Fruit fly (Drosophila melanogaster) whole organism, embryonic: ENCODE results near the gene CG8851.

ENCODE experiments used
- Aef1 ChIP-seq: fragments of 200-800 bp; sonication (Bioruptor generic); IDR thresholded peaks from 3 replicates; pipeline ENCODE4 v1.3.6; 2022; ENCODE audit warnings: missing biosample characterization, missing genetic modification characterization
- Antp ChIP-seq: fragments of 200-800 bp; sonication (Bioruptor generic); optimal IDR thresholded peaks from 3 replicates; lab custom pipeline; 2016; ENCODE audit warnings: missing biosample characterization, missing genetic modification characterization
- C15 ChIP-seq: fragments of 200-800 bp; sonication (Bioruptor generic); IDR thresholded peaks from 3 replicates; pipeline ENCODE4 v1.3.6; 2022; ENCODE audit warnings: missing biosample characterization, missing genetic modification characterization
- CG10147 ChIP-seq: fragments of 200-800 bp; sonication (Bioruptor generic); optimal IDR thresholded peaks from 2 replicates; lab custom pipeline; 2019; ENCODE audit warnings: missing biosample characterization, mild to moderate bottlenecking, missing genetic modification characterization, moderate library complexity
- CG11398 ChIP-seq: fragments of 200-800 bp; sonication (Bioruptor generic); optimal IDR thresholded peaks from 2 replicates; lab custom pipeline; 2016; ENCODE audit warnings: missing biosample characterization, missing genetic modification characterization
- CG12236 ChIP-seq: fragments of 200-800 bp; sonication (Bioruptor generic); optimal IDR thresholded peaks from 2 replicates; lab custom pipeline; 2016; ENCODE audit warnings: missing biosample characterization, missing genetic modification characterization
- CG13775 ChIP-seq: fragments of 200-800 bp; sonication (Bioruptor generic); optimal IDR thresholded peaks from 3 replicates; lab custom pipeline; 2017; ENCODE audit warnings: missing biosample characterization, mild to moderate bottlenecking, missing genetic modification characterization
- CG14014 ChIP-seq: fragments of 200-800 bp; sonication (Bioruptor generic); IDR thresholded peaks from 2 replicates; pipeline ENCODE4 v1.3.6; 2022; ENCODE audit warnings: missing biosample characterization, missing genetic modification characterization
- CG15073 ChIP-seq: fragments of 200-800 bp; sonication (Bioruptor generic); optimal IDR thresholded peaks from 2 replicates; lab custom pipeline; 2016; ENCODE audit warnings: missing biosample characterization, missing genetic modification characterization
- CG15601 ChIP-seq: fragments of 200-800 bp; sonication (Bioruptor generic); optimal IDR thresholded peaks from 3 replicates; lab custom pipeline; 2019; ENCODE audit warnings: missing biosample characterization, mild to moderate bottlenecking, missing genetic modification characterization, moderate library complexity
- CG17829 ChIP-seq: fragments of 200-800 bp; optimal IDR thresholded peaks from 2 replicates; lab custom pipeline; 2019; ENCODE audit warnings: missing biosample characterization, mild to moderate bottlenecking, missing genetic modification characterization, moderate library complexity
- CG18476 ChIP-seq: fragments of 200-800 bp; sonication (Bioruptor generic); optimal IDR thresholded peaks from 2 replicates; lab custom pipeline; 2016; ENCODE audit warnings: missing biosample characterization, mild to moderate bottlenecking, missing genetic modification characterization
- CG2116 ChIP-seq: fragments of 200-800 bp; sonication (Bioruptor generic); optimal IDR thresholded peaks from 3 replicates; lab custom pipeline; 2018; ENCODE audit warnings: missing biosample characterization, mild to moderate bottlenecking, missing genetic modification characterization
- CG2678 ChIP-seq: fragments of 200-800 bp; sonication (Bioruptor generic); optimal IDR thresholded peaks from 3 replicates; lab custom pipeline; 2019; ENCODE audit warnings: missing biosample characterization, mild to moderate bottlenecking, missing genetic modification characterization, moderate library complexity
- CG3163 ChIP-seq: fragments of 200-800 bp; sonication (Bioruptor generic); optimal IDR thresholded peaks from 3 replicates; lab custom pipeline; 2016; ENCODE audit warnings: missing biosample characterization, missing genetic modification characterization
- CG3281 ChIP-seq: fragments of 200-800 bp; sonication (Bioruptor generic); optimal IDR thresholded peaks from 3 replicates; lab custom pipeline; 2017; ENCODE audit warnings: missing biosample characterization, mild to moderate bottlenecking, missing genetic modification characterization
- CG7963 ChIP-seq: fragments of 200-800 bp; sonication (Bioruptor generic); IDR thresholded peaks from 3 replicates; pipeline ENCODE4 v1.3.6; 2022; ENCODE audit warnings: missing biosample characterization, missing genetic modification characterization; ENCODE audit not compliant: partially characterized antibody
- CG8388 ChIP-seq: fragments of 200-800 bp; sonication (Bioruptor generic); optimal IDR thresholded peaks from 2 replicates; lab custom pipeline; 2019; ENCODE audit warnings: missing biosample characterization, mild to moderate bottlenecking, missing genetic modification characterization, moderate library complexity
- Deaf1 ChIP-seq: fragments of 200-800 bp; optimal IDR thresholded peaks from 3 replicates; lab custom pipeline; 2019; ENCODE audit warnings: missing biosample characterization, mild to moderate bottlenecking, missing genetic modification characterization, moderate library complexity
- E2f1 ChIP-seq: fragments of 200-800 bp; sonication (Bioruptor generic); IDR thresholded peaks from 2 replicates; pipeline ENCODE4 v1.3.6; 2022; ENCODE audit warnings: missing biosample characterization, missing genetic modification characterization
- ERR ChIP-seq: fragments of 200-800 bp; sonication (Bioruptor generic); optimal IDR thresholded peaks from 2 replicates; lab custom pipeline; 2016; ENCODE audit warnings: missing biosample characterization, missing genetic modification characterization
- Fer3 ChIP-seq: fragments of 200-800 bp; sonication (Bioruptor generic); optimal IDR thresholded peaks from 2 replicates; lab custom pipeline; 2018; ENCODE audit warnings: missing biosample characterization, mild to moderate bottlenecking, missing genetic modification characterization, moderate library complexity
- Gug ChIP-seq: fragments of 200-800 bp; sonication (Bioruptor generic); IDR thresholded peaks from 4 replicates; pipeline ENCODE4 v1.3.6; 2022; ENCODE audit warnings: missing biosample characterization, missing genetic modification characterization
- Lhr ChIP-seq: fragments of 200-800 bp; sonication (Bioruptor generic); optimal IDR thresholded peaks from 3 replicates; lab custom pipeline; 2017; ENCODE audit warnings: mild to moderate bottlenecking, missing biosample characterization, missing genetic modification reagents, missing genetic modification characterization
- MTF-1 ChIP-seq: fragments of 200-800 bp; sonication (Bioruptor generic); optimal IDR thresholded peaks from 2 replicates; lab custom pipeline; 2018; ENCODE audit warnings: missing biosample characterization, mild to moderate bottlenecking, missing genetic modification characterization, borderline replicate concordance
- Sox100B ChIP-seq: fragments of 200-800 bp; sonication (Bioruptor generic); optimal IDR thresholded peaks from 3 replicates; lab custom pipeline; 2018; ENCODE audit warnings: missing biosample characterization, mild to moderate bottlenecking, missing genetic modification characterization
- Sox102F ChIP-seq: fragments of 200-800 bp; sonication (Bioruptor generic); optimal IDR thresholded peaks from 2 replicates; lab custom pipeline; 2018; ENCODE audit warnings: missing biosample characterization, mild to moderate bottlenecking, missing genetic modification characterization, moderate library complexity
- Sry-β ChIP-seq: fragments of 200-800 bp; sonication (Bioruptor generic); optimal IDR thresholded peaks from 2 replicates; lab custom pipeline; 2018; ENCODE audit warnings: missing biosample characterization, mild to moderate bottlenecking, missing genetic modification characterization, moderate library complexity
- Trl ChIP-seq, 3 experiments: fragments of >200 bp in 2 of 3; fragments of 200-800 bp in 1 of 3; sonication (Bioruptor generic) in 1 of 3; optimal IDR thresholded peaks; 2 replicates in 1 of 3; 3 replicates in 2 of 3; lab custom pipeline; 2016 to 2017; ENCODE audit warnings: missing biosample characterization in 1 of 3, missing genetic modification characterization in 1 of 3
- Xrp1 ChIP-seq: fragments of 200-800 bp; sonication (Bioruptor generic); IDR thresholded peaks from 2 replicates; pipeline ENCODE4 v1.3.6; 2022; ENCODE audit warnings: missing biosample characterization, missing genetic modification characterization
- ac ChIP-seq: fragments of 200-800 bp; sonication (Bioruptor generic); optimal IDR thresholded peaks from 3 replicates; lab custom pipeline; 2017; ENCODE audit warnings: missing biosample characterization, mild to moderate bottlenecking, missing genetic modification characterization
- bcd ChIP-seq: fragments of 200-800 bp; sonication (Bioruptor generic); optimal IDR thresholded peaks from 2 replicates; lab custom pipeline; 2017; ENCODE audit warnings: missing biosample characterization, mild to moderate bottlenecking, missing genetic modification characterization
- cg ChIP-seq: fragments of 200-800 bp; sonication (Bioruptor generic); optimal IDR thresholded peaks from 3 replicates; lab custom pipeline; 2019; ENCODE audit warnings: missing biosample characterization, mild to moderate bottlenecking, missing genetic modification characterization, moderate library complexity
- chm ChIP-seq: fragments of 200-800 bp; sonication (Bioruptor generic); IDR thresholded peaks from 2 replicates; pipeline ENCODE4 v1.3.6; 2022; ENCODE audit warnings: missing biosample characterization, missing genetic modification characterization
- eve ChIP-seq, 2 experiments: fragments of >200 bp; optimal IDR thresholded peaks; 2 replicates each; lab custom pipeline; 2017; ENCODE audit warnings: missing biosample characterization in 2 of 2, missing genetic modification characterization in 2 of 2
- fd96Cb ChIP-seq: fragments of 200-800 bp; sonication (Bioruptor generic); optimal IDR thresholded peaks from 2 replicates; lab custom pipeline; 2018; ENCODE audit warnings: missing biosample characterization, mild to moderate bottlenecking, missing genetic modification characterization, moderate library complexity
- gfzf ChIP-seq: fragments of 200-800 bp; sonication (Bioruptor generic); optimal IDR thresholded peaks from 2 replicates; lab custom pipeline; 2016; ENCODE audit warnings: missing biosample characterization, mild to moderate bottlenecking, missing genetic modification characterization, moderate library complexity
- lola ChIP-seq, 3 experiments: fragments of >200 bp in 2 of 3; fragments of 200-800 bp in 1 of 3; sonication (Bioruptor generic) in 1 of 3; optimal IDR thresholded peaks; 2 replicates each; lab custom pipeline; 2017 to 2019; ENCODE audit warnings: missing biosample characterization in 3 of 3, missing genetic modification characterization in 3 of 3, mild to moderate bottlenecking in 1 of 3, moderate library complexity in 1 of 3
- luna ChIP-seq: fragments of 200-800 bp; sonication (Bioruptor generic); optimal IDR thresholded peaks from 2 replicates; lab custom pipeline; 2016; ENCODE audit warnings: missing biosample characterization, missing genetic modification characterization
- maf-S ChIP-seq: fragments of 200-800 bp; sonication (Bioruptor generic); optimal IDR thresholded peaks from 2 replicates; lab custom pipeline; 2016; ENCODE audit warnings: missing biosample characterization, missing genetic modification characterization
- mld ChIP-seq: fragments of 200-800 bp; sonication (Bioruptor generic); IDR thresholded peaks from 3 replicates; pipeline ENCODE4 v1.3.6; 2022; ENCODE audit warnings: missing biosample characterization, missing genetic modification characterization; ENCODE audit not compliant: partially characterized antibody
- nom ChIP-seq: fragments of 200-800 bp; sonication (Bioruptor generic); optimal IDR thresholded peaks from 2 replicates; lab custom pipeline; 2017; ENCODE audit warnings: missing biosample characterization, missing genetic modification characterization, mild to moderate bottlenecking, moderate library complexity, missing genetic modification reagents
- pita ChIP-seq: fragments of 200-800 bp; sonication (Bioruptor generic); optimal IDR thresholded peaks from 2 replicates; lab custom pipeline; 2017; ENCODE audit warnings: missing biosample characterization, mild to moderate bottlenecking, missing genetic modification characterization
- slou ChIP-seq: fragments of 200-800 bp; sonication (Bioruptor generic); optimal IDR thresholded peaks from 3 replicates; lab custom pipeline; 2016; ENCODE audit warnings: missing biosample characterization, missing genetic modification characterization
- sna ChIP-seq: fragments of 200-800 bp; sonication (Bioruptor generic); IDR thresholded peaks from 2 replicates; pipeline ENCODE4 v1.3.6; 2022; ENCODE audit warnings: missing biosample characterization, missing genetic modification characterization; ENCODE audit not compliant: partially characterized antibody
- sr ChIP-seq: fragments of 200-800 bp; sonication (Bioruptor generic); IDR thresholded peaks from 3 replicates; pipeline ENCODE4 v1.3.6; 2022; ENCODE audit warnings: missing biosample characterization, missing genetic modification characterization
- tll ChIP-seq, 2 experiments: fragments of 200-800 bp in 1 of 2; fragments of >200 bp in 1 of 2; sonication (Bioruptor generic) in 1 of 2; optimal IDR thresholded peaks; 2 replicates each; lab custom pipeline; 2017 to 2019; ENCODE audit warnings: missing biosample characterization in 2 of 2, missing genetic modification characterization in 2 of 2, mild to moderate bottlenecking in 1 of 2, moderate library complexity in 1 of 2
- zen ChIP-seq: fragments of 200-800 bp; sonication (Bioruptor generic); optimal IDR thresholded peaks from 3 replicates; lab custom pipeline; 2018; ENCODE audit warnings: missing biosample characterization, mild to moderate bottlenecking, missing genetic modification characterization, moderate library complexity

Gene CG8851

DNA sequence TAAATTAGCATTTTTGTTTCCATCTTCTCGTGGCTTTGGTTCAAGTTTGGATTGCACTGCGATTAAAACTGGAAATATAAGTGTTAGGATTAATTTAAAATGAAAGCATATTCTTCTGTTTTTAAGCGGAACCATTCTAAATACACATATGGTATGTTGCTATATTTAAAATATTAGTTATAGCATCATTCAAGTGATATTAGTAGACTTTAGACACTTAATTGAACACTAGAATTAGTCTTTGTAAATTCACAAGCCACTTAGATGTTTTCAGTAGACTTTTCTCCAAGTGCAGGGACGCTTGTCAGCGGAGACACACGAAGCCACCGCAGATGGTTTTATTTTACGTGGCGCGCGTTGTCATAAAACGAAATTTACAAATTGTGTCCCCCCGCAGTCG, 50.4 kb downstream of the CG8851 start (continued):
- TF ChIP-seq Fer3 (tag; lab: Kevin White, UChicago): no peak
- TF ChIP-seq CG11398: no peak
- TF ChIP-seq E2f1 (GFP tag; lab: Robert Waterston, UW): peak; percentile 44; the same call in 1 of the 2 replicates
- TF ChIP-seq Xrp1: peak; percentile 48; the same call in 1 of the 2 replicates
- TF ChIP-seq luna (GFP tag; lab: Kevin White, UChicago): no peak
- TF ChIP-seq CG17829: peak; percentile 28
- TF ChIP-seq CG13775 (GFP tag; lab: Kevin White, UChicago): no peak
- peak in 1 of 2 experiments; percentile 2 for TF ChIP-seq eve (GFP tag; optimal IDR thresholded peaks at IDR 0.05; lab: Kevin White, UChicago)

DNA sequence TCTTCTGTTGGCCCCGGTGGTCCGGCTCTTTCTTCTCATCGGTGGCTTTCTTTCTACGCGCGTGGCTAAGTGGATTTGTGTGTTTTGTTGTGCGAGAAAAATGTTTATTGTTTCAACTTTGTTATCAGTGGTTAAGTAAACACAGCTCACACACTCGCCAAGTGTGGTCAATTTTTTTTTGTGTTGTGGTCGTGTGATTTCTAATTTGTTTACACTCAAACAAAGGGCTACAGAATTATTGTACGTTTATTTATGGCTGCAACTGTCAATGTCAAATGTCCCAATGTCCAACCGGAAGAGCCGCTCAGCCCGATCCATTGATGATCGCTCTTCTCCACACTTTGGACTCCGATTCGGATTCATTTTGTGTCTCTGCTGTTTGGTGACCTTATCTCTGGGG, 51.1 kb downstream of the CG8851 start:
- TF ChIP-seq sna (GFP tag; lab: Robert Waterston, UW) (no peak), pita (GFP tag; lab: Kevin White, UChicago) (no peak), CG2116 (GFP tag; lab: Kevin White, UChicago) (peak; percentile 1), CG7963 (no peak), Sox102F (no peak), tll (GFP tag; optimal IDR thresholded peaks at IDR 0.05; lab: Kevin White, UChicago) (peak in 1 of 2 experiments; percentile 49), CG14014 (no peak), CG10147 (GFP tag; lab: Kevin White, UChicago) (no peak), chm (peak; percentile 29; the same call in 1 of the 2 replicates), CG12236 (no peak), Sry-β (GFP tag; lab: Kevin White, UChicago) (peak; percentile 3), cg (GFP tag; lab: Kevin White, UChicago) (no peak), Sox100B (GFP tag; lab: Kevin White, UChicago) (no peak), CG15073 (GFP tag; lab: Kevin White, UChicago) (no peak), CG3163 (GFP tag; lab: Kevin White, UChicago) (no peak), CG2678 (tag; lab: Kevin White, UChicago) (no peak), Lhr (no peak), fd96Cb (tag; lab: Kevin White, UChicago) (no peak), zen (tag; lab: Kevin White, UChicago) (no peak), Deaf1 (tag; lab: Kevin White, UChicago) (no peak), CG18476 (GFP tag; lab: Kevin White, UChicago) (no peak), sr (GFP tag; lab: Robert Waterston, UW) (no peak), C15 (GFP tag; lab: Robert Waterston, UW) (no peak), Gug (GFP tag; lab: Robert Waterston, UW) (no peak), gfzf (no peak), Antp (no peak), slou (GFP tag; lab: Kevin White, UChicago) (no peak), Trl (optimal IDR thresholded peaks at IDR 0.05; lab: Kevin White, UChicago) (no peak), Trl (GFP tag; optimal IDR thresholded peaks at IDR 0.05; lab: Kevin White, UChicago) (peak; percentile 20), CG15601 (tag; lab: Kevin White, UChicago) (peak; percentile 0), ERR (GFP tag; lab: Kevin White, UChicago) (no peak), MTF-1 (GFP tag; lab: Kevin White, UChicago) (peak; percentile 7), bcd (GFP tag; lab: Kevin White, UChicago) (no peak), lola (GFP tag; optimal IDR thresholded peaks at IDR 0.05; lab: Kevin White, UChicago) (peak in 1 of 3 experiments; percentile 22), mld (no peak), CG3281 (no peak), nom (GFP tag; lab: Kevin White, UChicago) (no peak), Aef1 (GFP tag; lab: Robert Waterston, UW) (no peak), CG8388 (GFP tag; lab: Kevin White, UChicago) (peak; percentile 77), ac (GFP tag; lab: Kevin White, UChicago) (peak; percentile 52), maf-S (GFP tag; lab: Kevin White, UChicago) (no peak)
